Worm (Caenorhabditis elegans): Measurements from ENCODE around the gene nhr-98.

The nhr-98 gene

DNA sequence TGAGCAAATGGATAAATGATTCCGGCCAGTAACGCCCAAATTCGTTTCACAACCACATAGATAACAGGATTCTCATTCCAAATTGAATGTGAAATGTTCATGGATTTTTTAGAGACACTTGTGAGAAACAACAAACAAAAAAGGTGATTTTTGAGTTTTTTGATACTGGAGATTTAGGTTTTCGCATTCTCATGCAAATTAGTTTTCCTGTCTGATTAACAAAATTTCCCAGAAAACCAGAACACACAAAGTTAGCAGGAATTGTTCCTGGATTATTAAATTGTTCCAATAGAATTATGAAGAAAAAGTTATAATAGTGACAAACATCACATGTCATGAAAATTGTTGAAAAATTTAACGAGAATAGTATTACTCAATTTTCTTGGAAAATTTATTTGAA, 10.5 kb upstream of the nhr-98 start, which contains the start of gene srh-33:
Gene srh-33 (minus strand): TSS at position 101 of the 400 bp plus-strand sequence.
- TF ChIP-seq nhr-237 (tag; optimal IDR thresholded peaks at IDR 0.05) (no peak), lsy-2 (tag; optimal IDR thresholded peaks at IDR 0.05) (no peak), aly-2 (tag; optimal IDR thresholded peaks at IDR 0.05) (no peak), ceh-16 (tag; optimal IDR thresholded peaks at IDR 0.05) (no peak), nhr-12 (tag; optimal IDR thresholded peaks at IDR 0.05) (no peak), lin-39 (tag; optimal IDR thresholded peaks at IDR 0.05) (no peak), crh-2 (tag; optimal IDR thresholded peaks at IDR 0.05) (no peak), nhr-10 (tag; optimal IDR thresholded peaks at IDR 0.05) (no peak), sma-9 (GFP tag; optimal IDR thresholded peaks at IDR 0.05) (no peak), sma-9 (tag; optimal IDR thresholded peaks at IDR 0.05) (no peak), nhr-23 (tag; optimal IDR thresholded peaks at IDR 0.05) (no peak), ceh-82 (tag; optimal IDR thresholded peaks at IDR 0.05) (no peak), sem-4 (tag; optimal IDR thresholded peaks at IDR 0.05) (no peak), unc-62 (GFP tag; optimal IDR thresholded peaks at IDR 0.05) (no peak), gmeb-1 (tag; optimal IDR thresholded peaks at IDR 0.05) (no peak), Y55F3AM.14 (GFP tag; optimal IDR thresholded peaks at IDR 0.05) (no peak), unc-39 (tag; optimal IDR thresholded peaks at IDR 0.05) (no peak), ama-1 (optimal IDR thresholded peaks at IDR 0.05) (no peak), unc-55 (GFP tag; optimal IDR thresholded peaks at IDR 0.05) (no peak), ztf-4 (tag; optimal IDR thresholded peaks at IDR 0.05) (no peak)

DNA sequence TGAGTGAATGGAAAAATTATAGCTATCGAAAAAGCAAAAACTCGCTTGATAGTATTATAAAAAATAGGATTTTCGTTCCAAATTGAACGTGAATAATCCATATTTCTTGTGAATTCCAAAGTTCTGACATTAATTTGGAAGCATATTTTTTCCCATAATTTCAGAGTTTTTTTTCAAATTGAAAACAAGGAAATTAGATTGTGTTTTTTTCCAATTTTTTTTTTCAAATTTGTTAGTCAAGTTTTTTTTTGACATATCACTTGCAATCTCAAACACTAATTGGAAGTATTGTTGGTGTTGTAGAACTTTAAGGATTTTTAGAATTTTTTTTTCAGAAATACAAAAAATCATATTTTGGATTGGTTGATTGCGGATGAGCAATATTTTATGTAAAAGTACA, 7.1 kb upstream of the nhr-98 start, which contains the start of gene srh-34:
Gene srh-34 (minus strand): TSS at position 101 of the 400 bp plus-strand sequence.
- no peak for TF ChIP-seq ZK546.5 (tag; optimal IDR thresholded peaks at IDR 0.05)
- TF ChIP-seq elt-1 (tag; optimal IDR thresholded peaks at IDR 0.05), result no peak
- no peak for TF ChIP-seq C34F6.9 (tag; optimal IDR thresholded peaks at IDR 0.05)
- no peak for TF ChIP-seq ceh-82 (tag; optimal IDR thresholded peaks at IDR 0.05)
- TF ChIP-seq nhr-11 (tag; optimal IDR thresholded peaks at IDR 0.05), result no peak
- TF ChIP-seq nhr-237 (tag; optimal IDR thresholded peaks at IDR 0.05), result no peak
- no peak for TF ChIP-seq dmd-4 (tag; optimal IDR thresholded peaks at IDR 0.05)
- no peak for TF ChIP-seq skn-1 (tag; optimal IDR thresholded peaks at IDR 0.05)
- TF ChIP-seq unc-62 (GFP tag; optimal IDR thresholded peaks at IDR 0.05), result no peak
- no peak for TF ChIP-seq sma-9 (GFP tag; optimal IDR thresholded peaks at IDR 0.05)
- no peak for TF ChIP-seq sma-9 (tag; optimal IDR thresholded peaks at IDR 0.05)
- TF ChIP-seq ama-1 (optimal IDR thresholded peaks at IDR 0.05), result no peak

DNA sequence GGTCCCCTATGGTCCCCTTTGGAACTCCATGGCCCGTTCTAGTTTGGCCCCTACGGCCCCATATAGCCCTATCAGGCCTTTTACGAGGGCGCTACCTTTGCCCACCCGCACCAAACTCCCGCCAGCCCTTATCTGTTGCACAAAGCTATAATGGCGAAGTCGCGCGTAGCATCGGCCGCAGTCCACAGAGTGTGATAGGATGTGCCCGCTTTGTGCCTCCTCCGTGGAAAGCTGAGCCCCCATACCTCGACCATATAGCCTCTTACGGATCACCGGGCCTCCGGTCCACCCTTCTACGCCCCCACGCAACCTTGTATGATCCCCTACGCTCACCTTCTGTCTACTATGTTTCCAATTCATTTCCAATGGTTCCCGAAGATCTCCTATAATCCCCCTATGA, 6.7 kb upstream of the nhr-98 start:
- TF ChIP-seq unc-39 (tag; optimal IDR thresholded peaks at IDR 0.05), result no peak
- no peak for TF ChIP-seq ceh-82 (tag; optimal IDR thresholded peaks at IDR 0.05)
- TF ChIP-seq ztf-1 (GFP tag; conservative IDR thresholded peaks at IDR 0.05), result no peak
- no peak for TF ChIP-seq zag-1 (tag; optimal IDR thresholded peaks at IDR 0.05)
- TF ChIP-seq ztf-11 (tag; optimal IDR thresholded peaks at IDR 0.05), result no peak
- no peak for TF ChIP-seq elt-1 (tag; optimal IDR thresholded peaks at IDR 0.05)
- TF ChIP-seq sma-3 (GFP tag; optimal IDR thresholded peaks at IDR 0.05), result no peak
- no peak for TF ChIP-seq lin-11 (tag; optimal IDR thresholded peaks at IDR 0.05)
- no peak for TF ChIP-seq nhr-23 (tag; optimal IDR thresholded peaks at IDR 0.05)
- TF ChIP-seq nhr-25 (tag; optimal IDR thresholded peaks at IDR 0.05), result no peak
- no peak for TF ChIP-seq ztf-4 (tag; optimal IDR thresholded peaks at IDR 0.05)
- no peak for TF ChIP-seq sem-4 (tag; optimal IDR thresholded peaks at IDR 0.05)
- TF ChIP-seq lin-13 (GFP tag; optimal IDR thresholded peaks at IDR 0.05), result no peak
- no peak for TF ChIP-seq ama-1 (optimal IDR thresholded peaks at IDR 0.05)
- no peak for TF ChIP-seq ceh-16 (tag; optimal IDR thresholded peaks at IDR 0.05)
- TF ChIP-seq elt-3 (tag; optimal IDR thresholded peaks at IDR 0.05), result no peak
- TF ChIP-seq R02D3.7 (tag; optimal IDR thresholded peaks at IDR 0.05), result no peak

DNA sequence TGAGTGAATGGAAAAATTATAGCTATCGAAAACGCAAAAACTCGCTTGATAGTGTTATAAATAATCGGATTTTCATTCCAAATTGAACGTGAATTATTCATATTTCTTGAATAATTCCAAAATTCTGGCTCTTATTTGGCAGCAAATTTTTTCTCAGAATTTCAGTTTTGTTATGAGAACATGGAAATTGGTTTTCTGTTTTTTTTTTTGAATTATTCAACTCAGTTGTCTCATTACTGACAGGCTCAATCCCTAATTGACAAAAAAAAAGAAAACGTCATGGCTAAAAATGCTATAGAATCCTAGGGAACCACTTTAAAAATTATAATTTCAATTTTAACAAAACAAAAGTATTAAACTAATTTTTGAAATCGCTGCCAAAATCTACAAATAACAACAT, 4.5 kb upstream of the nhr-98 start, which contains the start of gene srh-35:
Gene srh-35 (minus strand): TSS at position 101 of the 400 bp plus-strand sequence.
- TF ChIP-seq lin-11 (tag; optimal IDR thresholded peaks at IDR 0.05) (no peak), sma-3 (GFP tag; optimal IDR thresholded peaks at IDR 0.05) (no peak), unc-62 (GFP tag; optimal IDR thresholded peaks at IDR 0.05) (no peak), mdl-1 (tag; optimal IDR thresholded peaks at IDR 0.05) (no peak)

DNA sequence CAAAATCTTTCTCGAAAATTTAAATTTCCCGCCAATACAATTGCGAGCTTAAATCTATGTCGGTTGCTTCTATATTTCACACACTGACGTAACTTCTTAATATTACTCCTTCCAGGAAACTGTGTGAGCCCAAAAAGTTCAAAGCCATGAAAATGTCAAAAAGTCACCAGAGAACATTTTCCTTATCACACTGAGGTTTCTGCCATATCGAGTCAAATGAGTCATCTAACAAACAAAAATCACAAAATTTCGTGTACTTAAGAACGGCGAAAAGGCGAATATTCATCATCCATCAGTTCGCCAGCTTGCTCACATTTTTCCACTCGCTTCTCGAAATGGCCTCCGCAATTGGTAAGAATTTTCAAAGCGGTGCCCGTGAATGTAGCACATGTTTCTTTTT, 4.0 kb upstream of the nhr-98 start, which contains the start of gene M02H5.8:
Gene M02H5.8 (plus strand): TSS at position 297 of the 400 bp plus-strand sequence.
- TF ChIP-seq sem-4 (tag; optimal IDR thresholded peaks at IDR 0.05), result no peak
- peak; percentile 95 for TF ChIP-seq fos-1 (tag; optimal IDR thresholded peaks at IDR 0.05)
